Worm (Caenorhabditis elegans) whole organism, late embryonic: Measurements from ENCODE around the gene srh-297.
"Not testable (repeated sequence)": the region's sequence is repeated elsewhere in the genome, so short reads cannot be mapped to it uniquely, and the experiment has no call there.

ENCODE experiments used
- C08G9.2 ChIP-seq: sonication (generic microtip); optimal IDR thresholded peaks from 2 replicates; lab custom pipeline; 2016; ENCODE audit warnings: mild to moderate bottlenecking, missing genetic modification characterization, moderate library complexity, missing compliant biosample characterization
- C38D4.7 ChIP-seq: fragments of 200-800 bp; sonication (Bioruptor generic); optimal IDR thresholded peaks from 2 replicates; lab custom pipeline; 2018; ENCODE audit warnings: mild to moderate bottlenecking, missing genetic modification characterization, moderate library complexity, missing compliant biosample characterization
- F13H6.1 ChIP-seq: sonication (generic microtip); optimal IDR thresholded peaks from 2 replicates; lab custom pipeline; 2016; ENCODE audit warnings: missing genetic modification characterization, missing compliant biosample characterization
- K02D7.2 ChIP-seq: sonication (generic microtip); optimal IDR thresholded peaks from 2 replicates; lab custom pipeline; 2017; ENCODE audit warnings: mild to moderate bottlenecking, missing genetic modification characterization, missing compliant biosample characterization
- K09A11.1 ChIP-seq: sonication (generic microtip); optimal IDR thresholded peaks from 2 replicates; lab custom pipeline; 2017; ENCODE audit warnings: antibody characterized with exemption, mild to moderate bottlenecking, missing genetic modification characterization, missing compliant biosample characterization; ENCODE audit not compliant: insufficient read depth
- T23F11.4 ChIP-seq: fragments of 200-800 bp; sonication (Bioruptor generic); optimal IDR thresholded peaks from 2 replicates; lab custom pipeline; 2018; ENCODE audit warnings: mild to moderate bottlenecking, missing genetic modification characterization, missing compliant biosample characterization
- Y22D7AL.16 ChIP-seq: sonication (generic microtip); optimal IDR thresholded peaks from 2 replicates; lab custom pipeline; 2016; ENCODE audit warnings: missing genetic modification characterization, missing compliant biosample characterization
- ahr-1 ChIP-seq: sonication (generic microtip); optimal IDR thresholded peaks from 2 replicates; lab custom pipeline; 2016; ENCODE audit warnings: missing genetic modification characterization, missing compliant biosample characterization
- ama-1 ChIP-seq: fragments of 150-350 bp; optimal IDR thresholded peaks from 2 replicates; lab custom pipeline; 2014
- ceh-2 ChIP-seq: sonication (generic microtip); optimal IDR thresholded peaks from 2 replicates; lab custom pipeline; 2016; ENCODE audit warnings: missing genotype, missing genetic modification characterization, missing compliant biosample characterization
- ceh-24 ChIP-seq: sonication (generic microtip); optimal IDR thresholded peaks from 2 replicates; lab custom pipeline; 2016; ENCODE audit warnings: mild to moderate bottlenecking, missing genetic modification characterization, missing compliant biosample characterization
- ceh-31 ChIP-seq: sonication (generic microtip); optimal IDR thresholded peaks from 2 replicates; lab custom pipeline; 2016; ENCODE audit warnings: missing genetic modification characterization, missing compliant biosample characterization
- ceh-34 ChIP-seq: sonication (generic microtip); optimal IDR thresholded peaks from 2 replicates; lab custom pipeline; 2016; ENCODE audit warnings: mild to moderate bottlenecking, missing genetic modification characterization, missing compliant biosample characterization
- ceh-6 ChIP-seq: fragments of 200-800 bp; sonication (Bioruptor generic); optimal IDR thresholded peaks from 2 replicates; lab custom pipeline; 2018; ENCODE audit warnings: mild to moderate bottlenecking, missing genetic modification characterization, missing compliant biosample characterization
- ceh-9 ChIP-seq: sonication (generic microtip); optimal IDR thresholded peaks from 2 replicates; lab custom pipeline; 2016; ENCODE audit warnings: mild to moderate bottlenecking, missing genetic modification characterization, inconsistent platforms, missing compliant biosample characterization
- dmd-4 ChIP-seq: sonication (generic microtip); optimal IDR thresholded peaks from 2 replicates; lab custom pipeline; 2016; ENCODE audit warnings: borderline replicate concordance, missing genetic modification characterization, missing compliant biosample characterization
- elt-2 ChIP-seq: sonication (generic microtip); optimal IDR thresholded peaks from 2 replicates; lab custom pipeline; 2016; ENCODE audit warnings: missing genetic modification reagents, missing genetic modification characterization, missing compliant biosample characterization
- elt-4 ChIP-seq: sonication (generic microtip); optimal IDR thresholded peaks from 2 replicates; lab custom pipeline; 2016; ENCODE audit warnings: missing genetic modification characterization, missing compliant biosample characterization
- eyg-1 ChIP-seq: sonication (generic microtip); optimal IDR thresholded peaks from 2 replicates; lab custom pipeline; 2016; ENCODE audit warnings: missing genotype, missing genetic modification characterization, missing compliant biosample characterization
- fkh-6 ChIP-seq: sonication (generic microtip); optimal IDR thresholded peaks from 2 replicates; lab custom pipeline; 2016; ENCODE audit warnings: missing genetic modification characterization, missing compliant biosample characterization
- gmeb-2 ChIP-seq: sonication (generic microtip); optimal IDR thresholded peaks from 2 replicates; lab custom pipeline; 2016; ENCODE audit warnings: missing genetic modification characterization, inconsistent platforms, missing compliant biosample characterization
- hlh-15 ChIP-seq: sonication (generic microtip); optimal IDR thresholded peaks from 2 replicates; lab custom pipeline; 2016; ENCODE audit warnings: missing genetic modification characterization, missing compliant biosample characterization
- hlh-6 ChIP-seq: sonication (generic microtip); optimal IDR thresholded peaks from 2 replicates; lab custom pipeline; 2016; ENCODE audit warnings: missing genotype, missing genetic modification characterization, missing compliant biosample characterization
- hlh-8 ChIP-seq: sonication (generic microtip); optimal IDR thresholded peaks from 2 replicates; lab custom pipeline; 2016; ENCODE audit warnings: missing genotype, missing genetic modification characterization, missing compliant biosample characterization
- lim-6 ChIP-seq: sonication (generic microtip); optimal IDR thresholded peaks from 2 replicates; lab custom pipeline; 2016; ENCODE audit warnings: missing genetic modification characterization, missing compliant biosample characterization
- madf-2 ChIP-seq: sonication (generic microtip); optimal IDR thresholded peaks from 2 replicates; lab custom pipeline; 2017; ENCODE audit warnings: missing genetic modification characterization, missing compliant biosample characterization
- mec-3 ChIP-seq: sonication (generic microtip); optimal IDR thresholded peaks from 2 replicates; lab custom pipeline; 2016; ENCODE audit warnings: borderline replicate concordance, missing genetic modification characterization, missing compliant biosample characterization
- nfya-1 ChIP-seq: sonication (generic microtip); optimal IDR thresholded peaks from 2 replicates; lab custom pipeline; 2017; ENCODE audit warnings: missing genetic modification characterization, mild to moderate bottlenecking, missing compliant biosample characterization, antibody characterized with exemption, moderate library complexity
- nhr-11 ChIP-seq: fragments of 150-350 bp; optimal IDR thresholded peaks from 2 replicates; lab custom pipeline; 2014; ENCODE audit warnings: missing biosample characterization, missing genetic modification characterization
- nhr-232 ChIP-seq: sonication (generic microtip); optimal IDR thresholded peaks from 2 replicates; lab custom pipeline; 2016; ENCODE audit warnings: missing genetic modification characterization, missing compliant biosample characterization
- npax-4 ChIP-seq: sonication (generic microtip); optimal IDR thresholded peaks from 2 replicates; lab custom pipeline; 2016; ENCODE audit warnings: missing genetic modification characterization, missing compliant biosample characterization
- pat-9 ChIP-seq: fragments of 200-800 bp; sonication (Bioruptor generic); optimal IDR thresholded peaks from 2 replicates; lab custom pipeline; 2018; ENCODE audit warnings: mild to moderate bottlenecking, missing genetic modification characterization, moderate library complexity, missing compliant biosample characterization
- pax-1 ChIP-seq: fragments of 150-350 bp; optimal IDR thresholded peaks from 2 replicates; lab custom pipeline; 2014; ENCODE audit warnings: missing biosample characterization, missing genetic modification characterization
- pha-2 ChIP-seq: sonication (generic microtip); optimal IDR thresholded peaks from 2 replicates; lab custom pipeline; 2017; ENCODE audit warnings: mild to moderate bottlenecking, missing genetic modification characterization, missing compliant biosample characterization
- pros-1 ChIP-seq: fragments of 150-350 bp; optimal IDR thresholded peaks from 2 replicates; lab custom pipeline; 2014; ENCODE audit warnings: missing biosample characterization, missing genetic modification reagents, missing genetic modification characterization
- rnt-1 ChIP-seq: sonication (generic microtip); optimal IDR thresholded peaks from 2 replicates; lab custom pipeline; 2016; ENCODE audit warnings: missing genetic modification characterization, missing compliant biosample characterization
- sox-4 ChIP-seq: sonication (generic microtip); optimal IDR thresholded peaks from 2 replicates; lab custom pipeline; 2017; ENCODE audit warnings: mild to moderate bottlenecking, missing genetic modification characterization, inconsistent platforms, missing compliant biosample characterization
- tbx-7 ChIP-seq: sonication (generic microtip); optimal IDR thresholded peaks from 2 replicates; lab custom pipeline; 2016; ENCODE audit warnings: missing genotype, missing genetic modification characterization, missing compliant biosample characterization
- unc-3 ChIP-seq, 2 experiments: fragments of 200-800 bp in 1 of 2; sonication (Bioruptor generic) in 1 of 2; sonication (generic microtip) in 1 of 2; conservative IDR thresholded peaks in 1 of 2; optimal IDR thresholded peaks in 1 of 2; 2 replicates each; pipeline versions ENCODE4 v1.3.6 to Lab custom; 2016 to 2022; ENCODE audit warnings: missing compliant biosample characterization in 2 of 2, missing genetic modification characterization in 2 of 2, missing genetic modification reagents in 1 of 2
- unc-42 ChIP-seq: sonication (generic microtip); optimal IDR thresholded peaks from 2 replicates; lab custom pipeline; 2016; ENCODE audit warnings: missing genotype, missing genetic modification characterization, missing compliant biosample characterization
- unc-55 ChIP-seq: sonication (generic microtip); optimal IDR thresholded peaks from 2 replicates; lab custom pipeline; 2017; ENCODE audit warnings: missing biosample characterization, missing genetic modification reagents, missing genetic modification characterization
- ztf-16 ChIP-seq: sonication (generic microtip); optimal IDR thresholded peaks from 2 replicates; lab custom pipeline; 2017; ENCODE audit warnings: missing genetic modification characterization, missing compliant biosample characterization

Gene srh-297

ce11 chrII:3198998-3199397, 31.3 kb downstream of the srh-297 start, which contains the start of gene sri-51:
sri-51 (minus strand) TSS chrII:3199098.
- TF ChIP-seq C38D4.7 (GFP tag; lab: Kevin White, UChicago) (no peak), unc-3 (GFP tag; conservative IDR thresholded peaks at IDR 0.05; lab: Robert Waterston, UW) (no peak), unc-3 (tag; optimal IDR thresholded peaks at IDR 0.05; lab: Kevin White, UChicago) (no peak), pha-2 (tag; lab: Kevin White, UChicago) (no peak), ceh-2 (no peak), ceh-31 (tag; lab: Kevin White, UChicago) (no peak), C08G9.2 (tag; lab: Kevin White, UChicago) (no peak), elt-4 (tag; lab: Kevin White, UChicago) (no peak), tbx-7 (tag; lab: Kevin White, UChicago) (no peak), fkh-6 (tag; lab: Kevin White, UChicago) (no peak), madf-2 (tag; lab: Kevin White, UChicago) (no peak), npax-4 (tag; lab: Kevin White, UChicago) (no peak), hlh-6 (tag; lab: Kevin White, UChicago) (no peak), dmd-4 (tag; lab: Kevin White, UChicago) (no peak), pax-1 (no peak)

- TF ChIP-seq pha-2 (tag; lab: Kevin White, UChicago) (no peak), ama-1 (lab: Kevin White, UChicago) (no peak), ceh-24 (tag; lab: Kevin White, UChicago) (no peak), K02D7.2 (no peak), pros-1 (tag; lab: Kevin White, UChicago) (no peak), elt-2 (no peak), unc-42 (no peak), hlh-15 (tag; lab: Kevin White, UChicago) (no peak), nhr-11 (tag; lab: Kevin White, UChicago) (no peak), C08G9.2 (tag; lab: Kevin White, UChicago) (no peak), ztf-16 (tag; lab: Kevin White, UChicago) (no peak), npax-4 (tag; lab: Kevin White, UChicago) (no peak)
- TF ChIP-seq, all 69 proteins: peak for 0
Observed at ce11 chrII:3196966-3197365, 33.4 kb downstream of the srh-297 start, which contains the start of gene gcy-15. gcy-15 (minus strand) TSS chrII:3197066.

DNA sequence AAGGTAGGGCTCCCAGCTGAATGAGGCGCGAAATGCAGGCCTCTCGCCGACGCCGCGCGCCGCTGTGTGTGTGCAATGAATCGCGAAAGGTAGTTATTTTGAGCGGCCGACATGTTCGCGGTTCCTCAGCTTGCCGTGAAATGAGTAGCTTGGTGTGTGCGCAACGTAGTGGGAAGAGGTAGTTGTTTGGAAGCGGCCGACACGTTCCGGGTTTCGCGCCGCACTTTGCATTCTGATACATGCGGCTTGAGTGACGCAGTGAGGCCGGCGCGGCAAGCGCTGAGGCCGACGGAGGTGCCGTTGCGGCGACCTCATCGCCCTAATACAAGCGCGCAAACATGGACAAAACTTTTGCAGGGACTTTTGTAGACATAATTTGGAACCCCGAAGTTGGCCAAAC, 34.6 kb downstream of the srh-297 start:
- TF ChIP-seq mec-3 (tag; lab: Kevin White, UChicago) (peak; percentile 13), nhr-232 (tag; lab: Kevin White, UChicago) (no peak)

- TF ChIP-seq F13H6.1, pat-9, Y22D7AL.16 (tag; lab: Kevin White, UChicago): not testable (repeated sequence)
Observed at ce11 chrII:3191544-3191943, 38.8 kb downstream of the srh-297 start, which contains the start of gene Y27F2A.9. Y27F2A.9 (minus strand) TSS chrII:3191644.

DNA sequence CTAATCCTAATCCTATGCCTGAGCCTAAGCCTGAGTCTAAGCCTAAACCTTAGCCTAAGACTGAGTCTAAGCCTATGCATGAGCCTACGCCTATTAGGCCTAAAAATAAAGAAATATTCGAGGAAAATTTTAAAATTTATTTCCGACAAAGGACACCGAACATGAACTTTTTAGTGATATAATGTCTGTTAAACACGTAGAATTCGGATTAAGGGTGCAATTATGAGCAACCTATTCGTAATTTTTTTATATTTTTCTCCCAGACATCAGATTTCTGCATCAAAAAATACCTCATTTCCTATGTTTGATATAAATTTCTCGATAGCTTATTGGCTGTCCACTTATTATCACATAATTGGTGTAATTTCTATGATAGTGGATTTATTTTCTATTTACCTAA, 41.3 kb downstream of the srh-297 start, which contains the start of gene Y27F2A.11:
Gene Y27F2A.11 (plus strand): TSS at position 301 of the 400 bp plus-strand sequence.
- TF ChIP-seq nfya-1 (tag; lab: Kevin White, UChicago); unc-42; ceh-34 (tag; lab: Kevin White, UChicago): not testable (repeated sequence)

DNA sequence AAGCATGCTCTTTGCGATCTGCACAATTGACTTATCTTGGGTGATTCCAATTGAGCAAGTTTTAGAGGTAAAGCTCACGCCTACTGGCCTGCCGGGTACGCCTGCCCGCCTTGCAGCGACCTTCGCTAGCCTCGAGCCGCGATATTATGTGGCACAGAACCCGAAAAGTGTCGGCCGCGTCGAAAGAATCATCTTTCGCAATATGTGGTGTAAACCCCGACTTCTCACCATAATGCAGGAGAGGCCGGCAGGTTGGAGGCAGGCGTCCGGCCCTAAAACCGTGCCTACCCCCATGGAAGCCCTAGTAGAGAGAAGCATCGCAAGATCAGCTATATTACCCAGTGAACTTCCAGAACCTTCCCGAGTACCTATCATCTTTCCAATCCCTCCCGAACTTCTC, 44.5 kb downstream of the srh-297 start:
- TF ChIP-seq lim-6 (tag; lab: Kevin White, UChicago) (no peak), ceh-34 (tag; lab: Kevin White, UChicago) (no peak), eyg-1 (tag; lab: Kevin White, UChicago) (no peak), K02D7.2 (no peak), hlh-8 (tag; lab: Kevin White, UChicago) (no peak), gmeb-2 (tag; lab: Kevin White, UChicago) (no peak), unc-55 (no peak), K09A11.1 (tag; lab: Kevin White, UChicago) (no peak), T23F11.4 (GFP tag; lab: Kevin White, UChicago) (no peak), pax-1 (no peak), pros-1 (tag; lab: Kevin White, UChicago) (no peak), ceh-9 (tag; lab: Kevin White, UChicago) (no peak), sox-4 (tag; lab: Kevin White, UChicago) (no peak), ahr-1 (tag; lab: Kevin White, UChicago) (no peak), ceh-6 (GFP tag; lab: Kevin White, UChicago) (no peak), mec-3 (tag; lab: Kevin White, UChicago) (no peak), rnt-1 (tag; lab: Kevin White, UChicago) (no peak), pha-2 (tag; lab: Kevin White, UChicago) (no peak)
